Fruit fly (Drosophila melanogaster) whole organism, pupa: ENCODE data around the gene CG13244.
A peak's percentile ranks its signal among the peaks of the same experiment; 100 is the strongest.

Experiments
- CG10348 ChIP-seq: fragments of 200-800 bp; sonication (Bioruptor generic); IDR thresholded peaks from 2 replicates; pipeline ENCODE4 v1.3.6; 2022; ENCODE audit warnings: missing biosample characterization, missing genetic modification characterization
- CG12605 ChIP-seq: fragments of 200-800 bp; sonication (Bioruptor generic); IDR thresholded peaks from 2 replicates; pipeline ENCODE4 v1.3.6; 2022; ENCODE audit warnings: missing biosample characterization, missing genetic modification characterization
- CG15710 ChIP-seq: fragments of 200-800 bp; sonication (Bioruptor generic); optimal IDR thresholded peaks from 2 replicates; lab custom pipeline; 2018; ENCODE audit warnings: missing biosample characterization, mild to moderate bottlenecking, missing genetic modification characterization, moderate library complexity
- CG34367 ChIP-seq: fragments of 200-800 bp; sonication (Bioruptor generic); optimal IDR thresholded peaks from 2 replicates; lab custom pipeline; 2018; ENCODE audit warnings: missing biosample characterization, mild to moderate bottlenecking, missing genetic modification characterization
- Ets98B ChIP-seq: fragments of 200-800 bp; sonication (Bioruptor generic); IDR thresholded peaks from 2 replicates; pipeline ENCODE4 v1.3.6; 2022; ENCODE audit warnings: missing biosample characterization, missing genetic modification characterization
- Snoo ChIP-seq: fragments of 200-800 bp; sonication (Bioruptor generic); optimal IDR thresholded peaks from 3 replicates; lab custom pipeline; 2017; ENCODE audit warnings: missing biosample characterization, mild to moderate bottlenecking, missing genetic modification characterization, inconsistent platforms
- fd96Ca ChIP-seq: fragments of 200-800 bp; sonication (Bioruptor generic); IDR thresholded peaks from 3 replicates; pipeline ENCODE4 v1.3.6; 2022; ENCODE audit warnings: missing biosample characterization, missing genetic modification characterization
- rn ChIP-seq: fragments of 200-800 bp; sonication (Bioruptor generic); IDR thresholded peaks from 2 replicates; pipeline ENCODE4 v1.3.6; 2022; ENCODE audit warnings: missing biosample characterization, missing genetic modification characterization

dm6 chr2L:15910937-15911590 is 5.6 kb upstream of the CG13244 start:
- peak; percentile 92 for TF ChIP-seq CG15710 (tag; lab: Kevin White, UChicago)
- peak; percentile 90 for TF ChIP-seq CG12605
- TF ChIP-seq fd96Ca, result peak; percentile 88
- peak; percentile 80 for TF ChIP-seq CG10348 (GFP tag; lab: Robert Waterston, UW)
- peak; percentile 95 for TF ChIP-seq Snoo (tag; lab: Kevin White, UChicago)
- peak; percentile 81 for TF ChIP-seq rn (GFP tag; lab: Robert Waterston, UW)
- TF ChIP-seq Ets98B, result peak; percentile 91
- TF ChIP-seq CG34367 (tag; lab: Kevin White, UChicago), result peak; percentile 96
